Worm (Caenorhabditis elegans) whole organism, mixed stage, embryonic: Measurements from ENCODE around the gene atf-2.

ENCODE experiments used
- M03D4.4 ChIP-seq: sonication (generic microtip); optimal IDR thresholded peaks from 2 replicates; lab custom pipeline; 2017; ENCODE audit warnings: mild to moderate bottlenecking, missing genetic modification characterization, missing compliant biosample characterization
- bed-3 ChIP-seq: fragments of 200-800 bp; sonication (Bioruptor generic); optimal IDR thresholded peaks from 3 replicates; lab custom pipeline; 2018; ENCODE audit warnings: mild to moderate bottlenecking, missing genetic modification characterization, moderate library complexity, missing compliant biosample characterization
- blmp-1 ChIP-seq: fragments of 150-350 bp; optimal IDR thresholded peaks from 2 replicates; lab custom pipeline; 2014; ENCODE audit warnings: missing biosample characterization, missing genetic modification characterization
- ceh-39 ChIP-seq: fragments of 150-350 bp; optimal IDR thresholded peaks from 2 replicates; lab custom pipeline; 2014; ENCODE audit warnings: missing biosample characterization, missing genetic modification characterization
- ceh-43 ChIP-seq: fragments of 200-800 bp; sonication (Bioruptor generic); optimal IDR thresholded peaks from 2 replicates; lab custom pipeline; 2018; ENCODE audit warnings: mild to moderate bottlenecking, missing genetic modification characterization, moderate library complexity, missing compliant biosample characterization
- ceh-83 ChIP-seq: fragments of 200-800 bp; sonication (Bioruptor generic); optimal IDR thresholded peaks from 2 replicates; lab custom pipeline; 2018; ENCODE audit warnings: mild to moderate bottlenecking, missing genetic modification characterization, missing compliant biosample characterization
- ces-1 ChIP-seq: fragments of 150-350 bp; optimal IDR thresholded peaks from 2 replicates; lab custom pipeline; 2014; ENCODE audit warnings: missing biosample characterization, missing genetic modification reagents, missing genetic modification characterization
- cnd-1 ChIP-seq: fragments of 200-800 bp; sonication (Bioruptor generic); optimal IDR thresholded peaks from 2 replicates; lab custom pipeline; 2018; ENCODE audit warnings: mild to moderate bottlenecking, missing genetic modification characterization, missing compliant biosample characterization
- drap-1 ChIP-seq: fragments of 200-800 bp; sonication (Bioruptor generic); optimal IDR thresholded peaks from 3 replicates; lab custom pipeline; 2018; ENCODE audit warnings: mild to moderate bottlenecking, missing genetic modification characterization, missing compliant biosample characterization
- elt-1 ChIP-seq: sonication (generic microtip); optimal IDR thresholded peaks from 2 replicates; lab custom pipeline; 2017; ENCODE audit warnings: missing genetic modification characterization, mild to moderate bottlenecking, missing compliant biosample characterization, antibody characterized with exemption, moderate library complexity, borderline replicate concordance; ENCODE audit not compliant: insufficient read depth
- elt-3 ChIP-seq: fragments of 150-350 bp; optimal IDR thresholded peaks from 2 replicates; lab custom pipeline; 2014; ENCODE audit warnings: missing biosample characterization, missing genetic modification characterization
- flh-1 ChIP-seq: fragments of 200-800 bp; sonication (Bioruptor generic); optimal IDR thresholded peaks from 2 replicates; lab custom pipeline; 2018; ENCODE audit warnings: mild to moderate bottlenecking, missing genetic modification characterization, moderate library complexity, missing compliant biosample characterization
- ham-2 ChIP-seq: fragments of 200-800 bp; sonication (Bioruptor generic); optimal IDR thresholded peaks from 2 replicates; lab custom pipeline; 2018; ENCODE audit warnings: mild to moderate bottlenecking, missing genetic modification characterization, missing compliant biosample characterization
- hlh-1 ChIP-seq: fragments of 150-350 bp; optimal IDR thresholded peaks from 2 replicates; lab custom pipeline; 2014; ENCODE audit warnings: missing biosample characterization, missing genetic modification reagents, missing genetic modification characterization
- lin-13 ChIP-seq: fragments of 150-350 bp; optimal IDR thresholded peaks from 2 replicates; lab custom pipeline; 2014; ENCODE audit warnings: missing biosample characterization, missing genetic modification characterization
- lin-32 ChIP-seq: fragments of 200-800 bp; sonication (Bioruptor generic); optimal IDR thresholded peaks from 2 replicates; lab custom pipeline; 2018; ENCODE audit warnings: mild to moderate bottlenecking, missing genetic modification characterization, missing compliant biosample characterization
- lsy-2 ChIP-seq: fragments of 150-350 bp; optimal IDR thresholded peaks from 2 replicates; lab custom pipeline; 2014; ENCODE audit warnings: missing biosample characterization, missing genetic modification characterization
- mab-5 ChIP-seq: fragments of 150-350 bp; optimal IDR thresholded peaks from 2 replicates; lab custom pipeline; 2014; ENCODE audit warnings: missing biosample characterization, missing genetic modification characterization
- mep-1 ChIP-seq: fragments of 150-350 bp; optimal IDR thresholded peaks from 2 replicates; lab custom pipeline; 2017; ENCODE audit warnings: missing biosample characterization, missing genetic modification reagents, missing genetic modification characterization, inconsistent platforms
- mls-2 ChIP-seq: sonication (generic microtip); optimal IDR thresholded peaks from 2 replicates; lab custom pipeline; 2016; ENCODE audit warnings: mild to moderate bottlenecking, missing genetic modification characterization, moderate library complexity, missing compliant biosample characterization
- nhr-12 ChIP-seq: fragments of 150-350 bp; optimal IDR thresholded peaks from 2 replicates; lab custom pipeline; 2014; ENCODE audit warnings: missing biosample characterization, missing genetic modification characterization
- nhr-2 ChIP-seq: fragments of 150-350 bp; optimal IDR thresholded peaks from 2 replicates; lab custom pipeline; 2014; ENCODE audit warnings: missing biosample characterization, missing genetic modification characterization
- nhr-237 ChIP-seq: fragments of 150-350 bp; optimal IDR thresholded peaks from 2 replicates; lab custom pipeline; 2014; ENCODE audit warnings: missing biosample characterization, missing genetic modification characterization
- nhr-28 ChIP-seq: fragments of 150-350 bp; optimal IDR thresholded peaks from 2 replicates; lab custom pipeline; 2014; ENCODE audit warnings: missing biosample characterization, missing genetic modification characterization
- nhr-76 ChIP-seq: sonication (generic microtip); optimal IDR thresholded peaks from 2 replicates; lab custom pipeline; 2017; ENCODE audit warnings: missing biosample characterization, missing genetic modification characterization
- pha-4 ChIP-seq: fragments of 150-350 bp; optimal IDR thresholded peaks from 2 replicates; lab custom pipeline; 2018; ENCODE audit warnings: missing biosample characterization, missing genetic modification reagents, missing genetic modification characterization
- sem-2 ChIP-seq: fragments of 200-800 bp; sonication (Bioruptor generic); optimal IDR thresholded peaks from 2 replicates; lab custom pipeline; 2018; ENCODE audit warnings: mild to moderate bottlenecking, missing genetic modification characterization, missing compliant biosample characterization
- snpc-4 ChIP-seq: fragments of 150-350 bp; optimal IDR thresholded peaks from 2 replicates; lab custom pipeline; 2014; ENCODE audit warnings: missing biosample characterization, missing genetic modification characterization
- sptf-1 ChIP-seq: sonication (generic microtip); optimal IDR thresholded peaks from 2 replicates; lab custom pipeline; 2017; ENCODE audit warnings: mild to moderate bottlenecking, missing genetic modification characterization, moderate library complexity, missing compliant biosample characterization
- tbx-8 ChIP-seq: fragments of 200-800 bp; sonication (Bioruptor generic); optimal IDR thresholded peaks from 2 replicates; lab custom pipeline; 2018; ENCODE audit warnings: mild to moderate bottlenecking, missing genetic modification characterization, moderate library complexity, missing compliant biosample characterization
- unc-120 ChIP-seq: sonication (generic microtip); optimal IDR thresholded peaks from 2 replicates; lab custom pipeline; 2017; ENCODE audit warnings: missing genetic modification characterization, missing compliant biosample characterization; ENCODE audit not compliant: poor library complexity, severe bottlenecking
- unc-39 ChIP-seq: fragments of 150-350 bp; optimal IDR thresholded peaks from 2 replicates; lab custom pipeline; 2014; ENCODE audit warnings: missing biosample characterization, missing genetic modification characterization
- unc-62 ChIP-seq: fragments of 150-350 bp; optimal IDR thresholded peaks from 2 replicates; lab custom pipeline; 2014; ENCODE audit warnings: missing biosample characterization, missing genetic modification reagents, missing genetic modification characterization
- zip-8 ChIP-seq: fragments of 150-350 bp; optimal IDR thresholded peaks from 2 replicates; lab custom pipeline; 2014; ENCODE audit warnings: missing biosample characterization, missing genetic modification characterization
- ztf-11 ChIP-seq: fragments of 150-350 bp; optimal IDR thresholded peaks from 2 replicates; lab custom pipeline; 2014; ENCODE audit warnings: missing biosample characterization, missing genetic modification characterization

The atf-2 gene

DNA sequence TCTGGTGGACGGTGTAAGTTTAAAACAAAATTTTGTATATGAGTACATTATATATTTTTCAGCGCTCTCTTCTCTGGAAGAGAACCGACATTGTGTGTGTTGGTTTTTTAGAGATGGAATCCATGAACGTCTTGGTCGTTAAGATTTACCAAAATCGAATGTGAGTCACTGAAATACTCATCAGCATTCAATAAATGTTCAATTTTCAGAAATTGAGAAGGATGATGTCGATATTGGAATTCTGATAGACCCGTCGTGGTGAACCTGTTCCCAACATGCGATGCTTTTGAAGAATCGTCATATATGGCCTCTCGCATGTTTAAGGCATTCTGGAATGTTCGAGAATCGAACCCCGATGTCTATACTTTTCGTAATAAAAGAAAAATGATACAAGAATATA is 37.0 kb downstream of the atf-2 start:
- TF ChIP-seq nhr-12 (tag; lab: Kevin White, UChicago) (no peak), lin-13 (no peak), elt-3 (no peak), tbx-8 (GFP tag; lab: Kevin White, UChicago) (no peak), ceh-39 (no peak), flh-1 (GFP tag; lab: Kevin White, UChicago) (no peak), nhr-76 (tag; lab: Kevin White, UChicago) (no peak), mls-2 (no peak), unc-62 (GFP tag; lab: Kevin White, UChicago) (no peak)

DNA sequence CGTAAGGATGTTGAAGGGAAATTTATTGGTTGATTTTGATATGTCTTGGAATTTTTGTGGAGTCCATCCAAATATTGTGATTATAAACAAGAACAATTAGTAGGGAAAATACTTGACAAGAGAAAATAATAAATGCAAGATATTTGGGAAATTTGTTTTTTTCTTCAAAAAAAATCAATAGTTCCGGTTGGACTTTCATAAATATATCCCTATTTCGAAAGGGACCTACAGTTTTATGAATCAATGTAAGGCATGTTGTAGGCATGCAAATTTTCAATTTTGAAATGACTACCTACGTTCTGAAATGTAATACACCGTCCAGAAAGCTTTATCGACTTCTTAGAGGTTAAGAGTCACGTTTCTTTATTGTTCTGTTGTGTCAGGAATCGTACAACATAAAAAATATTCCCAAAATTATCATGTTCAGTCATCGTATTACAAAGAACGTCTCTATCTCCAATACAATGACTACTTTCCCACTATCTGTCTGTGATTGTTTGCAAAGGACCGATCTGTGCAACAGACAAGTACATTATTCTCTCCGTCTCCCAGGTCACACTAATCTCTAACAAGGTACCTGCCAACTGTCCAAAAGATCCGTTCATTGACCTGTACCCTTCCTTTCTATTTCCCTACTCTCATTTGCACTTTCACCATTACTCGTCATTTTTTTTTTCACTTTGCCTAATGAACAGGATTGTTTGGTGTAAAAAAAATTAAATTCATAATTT is 38.2 kb downstream of the atf-2 start, which contains the start of gene F07H5.13:
Gene F07H5.13, plus strand, starts transcription at position 730 of the 731 bp plus-strand sequence.
- TF ChIP-seq lin-13 (no peak), bed-3 (no peak), nhr-2 (tag; lab: Kevin White, UChicago) (peak; percentile 82), unc-120 (tag; lab: Kevin White, UChicago) (no peak), elt-1 (tag; lab: Kevin White, UChicago) (no peak), drap-1 (no peak), zip-8 (no peak), flh-1 (GFP tag; lab: Kevin White, UChicago) (no peak), unc-39 (tag; lab: Kevin White, UChicago) (no peak), nhr-237 (tag; lab: Kevin White, UChicago) (no peak), elt-3 (no peak), unc-62 (GFP tag; lab: Kevin White, UChicago) (peak; percentile 39), sptf-1 (tag; lab: Kevin White, UChicago) (no peak), ham-2 (no peak), ztf-11 (tag; lab: Kevin White, UChicago) (no peak), snpc-4 (no peak), hlh-1 (tag; lab: Kevin White, UChicago) (peak; percentile 61), mab-5 (tag; lab: Kevin White, UChicago) (no peak), M03D4.4 (tag; lab: Kevin White, UChicago) (no peak), cnd-1 (tag; lab: Kevin White, UChicago) (peak; percentile 21), mep-1 (no peak), blmp-1 (tag; lab: Kevin White, UChicago) (peak; percentile 10), lin-32 (GFP tag; lab: Kevin White, UChicago) (no peak), tbx-8 (GFP tag; lab: Kevin White, UChicago) (no peak), ces-1 (no peak), ceh-83 (no peak), ceh-43 (GFP tag; lab: Kevin White, UChicago) (no peak), nhr-76 (tag; lab: Kevin White, UChicago) (no peak), nhr-12 (tag; lab: Kevin White, UChicago) (no peak), sem-2 (GFP tag; lab: Kevin White, UChicago) (no peak), ceh-39 (no peak), lsy-2 (tag; lab: Kevin White, UChicago) (no peak), pha-4 (tag; lab: Kevin White, UChicago) (no peak), nhr-28 (no peak), mls-2 (no peak)

- TF ChIP-seq drap-1 (no peak), ceh-43 (GFP tag; lab: Kevin White, UChicago) (no peak), flh-1 (GFP tag; lab: Kevin White, UChicago) (no peak), lsy-2 (tag; lab: Kevin White, UChicago) (no peak), nhr-76 (tag; lab: Kevin White, UChicago) (no peak), mls-2 (no peak), nhr-237 (tag; lab: Kevin White, UChicago) (no peak)
Observed at ce11 chrII:8792640-8793039, 40.9 kb downstream of the atf-2 start, which contains the start of gene idpa-2. Gene idpa-2 (minus strand): TSS chrII:8792740.
